Worm (Caenorhabditis elegans): ENCODE results near the gene lec-3.

Gene lec-3

DNA sequence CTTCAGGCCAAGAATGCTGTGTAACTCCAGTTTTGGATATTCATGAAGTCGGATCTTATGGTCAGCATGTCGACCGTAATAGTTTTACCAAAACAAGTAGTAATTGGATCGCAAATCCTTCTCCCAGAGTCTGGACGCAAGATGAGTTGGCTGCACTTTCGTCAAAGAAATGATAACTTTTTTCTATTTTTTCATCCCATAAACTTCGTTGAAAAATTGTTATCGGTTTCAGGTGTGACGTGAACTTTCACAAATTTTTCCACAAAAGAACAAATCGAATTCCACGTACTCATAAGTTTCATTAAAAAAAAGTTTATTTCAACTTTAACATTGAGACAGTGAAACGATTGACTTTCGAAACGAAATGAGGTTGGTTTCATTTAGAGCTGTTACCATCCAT lies 17.0 kb downstream of the lec-3 start, which contains the start of gene ZK892.5:
TSS of gene ZK892.5 (plus strand) at position 301 of the 400 bp plus-strand sequence.
- TF ChIP-seq nhr-12 (tag; optimal IDR thresholded peaks at IDR 0.05): no peak
- no peak for TF ChIP-seq ZK546.5 (tag; optimal IDR thresholded peaks at IDR 0.05)
- no peak for TF ChIP-seq dmd-4 (tag; optimal IDR thresholded peaks at IDR 0.05)
- no peak for TF ChIP-seq lin-11 (tag; optimal IDR thresholded peaks at IDR 0.05)
- TF ChIP-seq F13H6.1 (tag; optimal IDR thresholded peaks at IDR 0.05): no peak
- no peak for TF ChIP-seq fos-1 (tag; optimal IDR thresholded peaks at IDR 0.05)
- no peak for TF ChIP-seq C34F6.9 (tag; optimal IDR thresholded peaks at IDR 0.05)
- no peak for TF ChIP-seq nhr-23 (tag; optimal IDR thresholded peaks at IDR 0.05)
- no peak for TF ChIP-seq snpc-4 (tag; optimal IDR thresholded peaks at IDR 0.05)
- no peak for TF ChIP-seq nhr-237 (tag; optimal IDR thresholded peaks at IDR 0.05)
- TF ChIP-seq skn-1 (tag; optimal IDR thresholded peaks at IDR 0.05): no peak
- no peak for TF ChIP-seq peb-1 (tag; optimal IDR thresholded peaks at IDR 0.05)
- TF ChIP-seq egl-27 (tag; optimal IDR thresholded peaks at IDR 0.05): no peak

DNA sequence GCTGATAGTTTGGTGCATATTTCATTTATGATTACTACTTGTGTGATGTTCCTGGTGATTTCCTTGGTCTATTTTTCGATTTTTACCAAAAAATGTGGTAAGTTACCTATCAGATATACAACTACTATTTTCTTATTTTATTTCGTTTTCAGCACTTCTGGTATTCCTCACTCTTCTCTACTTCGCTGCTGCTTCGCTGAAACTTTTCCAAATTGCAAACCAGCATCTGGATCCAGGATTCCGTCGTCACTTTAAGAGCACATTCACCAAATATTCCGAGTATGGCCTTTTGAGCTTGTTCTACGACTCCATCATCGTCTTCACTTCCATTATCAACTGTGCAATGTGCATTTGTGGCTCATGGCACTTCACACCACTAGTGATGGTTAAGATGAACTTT lies 17.6 kb downstream of the lec-3 start:
- no peak for TF ChIP-seq R02D3.7 (tag; optimal IDR thresholded peaks at IDR 0.05)
- no peak for TF ChIP-seq nhr-21 (tag; optimal IDR thresholded peaks at IDR 0.05)
- no peak for TF ChIP-seq nhr-10 (tag; optimal IDR thresholded peaks at IDR 0.05)
- TF ChIP-seq C34F6.9 (tag; optimal IDR thresholded peaks at IDR 0.05): no peak

DNA sequence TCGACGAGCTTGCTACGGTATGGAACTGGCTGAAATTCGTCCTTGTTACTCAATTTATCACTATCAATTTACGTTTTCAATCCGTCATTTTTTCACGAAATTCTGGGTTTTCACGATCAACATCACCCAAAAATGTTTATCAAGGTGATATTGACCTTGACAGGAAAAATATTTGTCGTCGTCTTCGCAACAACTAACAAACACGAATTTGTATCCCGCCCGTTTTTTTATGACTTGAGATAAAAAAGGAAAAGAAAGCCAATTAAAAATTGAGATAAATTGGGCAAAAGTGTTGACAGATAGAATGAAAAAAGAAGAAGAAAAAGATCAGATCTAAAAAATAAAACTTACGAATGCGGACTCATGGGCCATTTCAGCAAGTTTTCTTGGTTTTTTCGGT lies 20.0 kb downstream of the lec-3 start:
- TF ChIP-seq nhr-25 (tag; optimal IDR thresholded peaks at IDR 0.05) (peak; percentile 70), unc-62 (GFP tag; optimal IDR thresholded peaks at IDR 0.05) (no peak), sma-3 (GFP tag; optimal IDR thresholded peaks at IDR 0.05) (no peak), gmeb-1 (tag; optimal IDR thresholded peaks at IDR 0.05) (no peak)

DNA sequence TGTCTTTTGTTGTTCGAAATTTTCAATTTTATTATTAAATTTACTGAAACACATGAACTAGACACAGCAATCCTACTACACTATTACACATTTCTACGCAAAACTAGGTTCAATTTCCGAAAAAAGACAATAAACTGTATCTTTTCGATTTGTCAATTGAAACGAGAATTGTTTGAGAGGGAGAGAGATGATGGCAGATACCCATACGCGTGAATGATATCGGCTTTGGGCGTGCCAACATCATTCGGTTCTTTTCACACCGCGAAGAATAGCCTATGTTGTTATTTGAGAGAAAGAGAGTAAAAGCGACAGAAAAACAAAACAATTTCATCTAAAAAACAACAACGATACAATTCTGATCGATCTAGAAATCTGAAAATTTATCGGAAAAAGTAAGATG lies 20.8 kb downstream of the lec-3 start:
- no peak for TF ChIP-seq F13H6.1 (tag; optimal IDR thresholded peaks at IDR 0.05)
- no peak for TF ChIP-seq blmp-1 (tag; optimal IDR thresholded peaks at IDR 0.05; ENCODE audit: insufficient read depth)
- no peak for TF ChIP-seq lin-13 (GFP tag; optimal IDR thresholded peaks at IDR 0.05)
- peak; percentile 21 for TF ChIP-seq nhr-25 (tag; optimal IDR thresholded peaks at IDR 0.05)
- peak; percentile 43 for TF ChIP-seq sma-3 (GFP tag; optimal IDR thresholded peaks at IDR 0.05)

DNA sequence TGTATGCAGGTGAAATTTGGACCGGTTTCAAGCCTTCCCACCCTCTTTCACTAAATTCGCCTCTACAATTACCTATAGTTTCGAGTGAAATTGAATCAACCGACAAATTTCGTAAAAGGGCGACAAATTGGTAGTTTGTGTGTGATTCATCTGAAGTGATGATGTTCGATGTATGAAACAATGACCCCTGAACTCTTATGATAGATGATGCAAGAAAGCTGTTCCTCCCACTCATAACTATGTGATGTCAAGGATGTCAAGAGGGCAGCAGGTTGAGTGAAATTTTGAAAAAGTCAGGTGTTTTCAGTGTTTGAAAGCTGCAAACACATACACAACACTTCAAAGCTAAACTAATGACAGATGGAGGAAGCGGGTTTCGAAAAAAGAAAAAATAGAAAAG lies 21.6 kb downstream of the lec-3 start:
- TF ChIP-seq elt-1 (tag; optimal IDR thresholded peaks at IDR 0.05): no peak
- peak; percentile 82 for TF ChIP-seq nhr-129 (tag; optimal IDR thresholded peaks at IDR 0.05)
- TF ChIP-seq F13H6.1 (tag; optimal IDR thresholded peaks at IDR 0.05): peak; percentile 23
- peak; percentile 24 for TF ChIP-seq nhr-25 (tag; optimal IDR thresholded peaks at IDR 0.05)
- no peak for TF ChIP-seq unc-39 (tag; optimal IDR thresholded peaks at IDR 0.05)
- TF ChIP-seq sma-9 (GFP tag; optimal IDR thresholded peaks at IDR 0.05): peak; percentile 42
- TF ChIP-seq sma-9 (tag; optimal IDR thresholded peaks at IDR 0.05): no peak
- TF ChIP-seq nhr-6 (tag; optimal IDR thresholded peaks at IDR 0.05): no peak

DNA sequence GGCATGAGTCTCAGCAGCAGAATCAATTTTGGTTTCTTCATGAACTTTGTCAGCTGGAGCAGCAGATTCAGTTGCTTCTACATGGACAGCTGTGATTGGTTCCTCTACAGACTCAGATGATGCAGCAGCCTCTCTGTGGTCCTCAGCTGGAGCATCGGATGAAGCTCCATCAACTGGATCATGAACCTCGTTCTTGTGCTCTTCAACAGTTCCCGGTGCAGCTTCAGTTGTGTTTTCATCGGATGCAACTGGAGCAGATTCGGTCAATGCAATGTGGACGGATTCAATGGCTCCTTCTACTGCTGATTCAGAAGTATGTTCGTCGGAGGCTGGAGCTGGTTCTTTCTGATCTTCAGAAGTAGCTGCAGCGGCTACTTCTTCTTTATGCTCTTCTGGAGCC lies 23.5 kb downstream of the lec-3 start:
- no peak for TF ChIP-seq lsy-2 (tag; optimal IDR thresholded peaks at IDR 0.05)
- TF ChIP-seq mbf-1 (tag; optimal IDR thresholded peaks at IDR 0.05): no peak
- TF ChIP-seq gmeb-1 (tag; optimal IDR thresholded peaks at IDR 0.05): no peak
- TF ChIP-seq blmp-1 (tag; optimal IDR thresholded peaks at IDR 0.05; ENCODE audit: insufficient read depth): no peak
- no peak for TF ChIP-seq snpc-4 (tag; optimal IDR thresholded peaks at IDR 0.05)
- TF ChIP-seq ceh-16 (tag; optimal IDR thresholded peaks at IDR 0.05): no peak
- TF ChIP-seq mab-5 (tag; optimal IDR thresholded peaks at IDR 0.05): no peak
- TF ChIP-seq unc-55 (GFP tag; optimal IDR thresholded peaks at IDR 0.05): no peak
- no peak for TF ChIP-seq mdl-1 (tag; optimal IDR thresholded peaks at IDR 0.05)
- TF ChIP-seq unc-39 (tag; optimal IDR thresholded peaks at IDR 0.05): no peak
- TF ChIP-seq nhr-11 (tag; optimal IDR thresholded peaks at IDR 0.05): no peak
- TF ChIP-seq fos-1 (tag; optimal IDR thresholded peaks at IDR 0.05): no peak
- no peak for TF ChIP-seq nhr-25 (tag; optimal IDR thresholded peaks at IDR 0.05)
- no peak for TF ChIP-seq lin-11 (tag; optimal IDR thresholded peaks at IDR 0.05)
- no peak for TF ChIP-seq nhr-237 (tag; optimal IDR thresholded peaks at IDR 0.05)
- no peak for TF ChIP-seq dmd-4 (tag; optimal IDR thresholded peaks at IDR 0.05)
- no peak for TF ChIP-seq skn-1 (tag; optimal IDR thresholded peaks at IDR 0.05)
